Worm (Caenorhabditis elegans) whole organism, L4/young adult: ENCODE results near the gene skp-1.

Experiments
- W03F9.2 ChIP-seq: fragments of 150-350 bp; optimal IDR thresholded peaks from 2 replicates; lab custom pipeline; 2014; ENCODE audit warnings: missing biosample characterization, missing genetic modification characterization
- dao-5 ChIP-seq: sonication (generic microtip); optimal IDR thresholded peaks from 2 replicates; lab custom pipeline; 2016; ENCODE audit warnings: missing genotype, missing genetic modification characterization, moderate library complexity, missing compliant biosample characterization
- him-1 ChIP-seq: sonication (generic microtip); optimal IDR thresholded peaks from 2 replicates; lab custom pipeline; 2016; ENCODE audit warnings: missing genotype, missing genetic modification reagents, missing genetic modification characterization, missing compliant biosample characterization

Gene skp-1

DNA sequence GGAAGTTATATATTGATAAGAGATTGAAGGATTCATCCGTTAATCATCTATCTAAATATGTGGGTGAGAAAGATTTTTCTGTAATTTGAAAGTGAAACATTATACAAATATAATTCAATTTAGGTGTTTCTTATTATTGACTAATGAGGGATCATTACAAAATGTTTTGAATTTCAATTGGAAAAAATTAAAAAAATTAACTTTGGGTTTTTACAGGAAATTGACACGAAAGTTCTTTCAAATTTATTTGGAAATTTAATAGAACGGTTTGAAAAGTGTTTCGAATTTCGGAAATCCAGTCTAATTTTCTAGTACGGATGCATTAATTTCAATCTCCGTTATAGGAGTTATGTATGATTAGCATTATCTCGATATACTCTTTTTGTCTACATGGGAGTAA, 7.8 kb downstream of the skp-1 start:
- no peak for TF ChIP-seq him-1 (tag; lab: Kevin White, UChicago)
- no peak for TF ChIP-seq W03F9.2 (tag; lab: Kevin White, UChicago)
- TF ChIP-seq dao-5: no peak

- TF ChIP-seq dao-5 (no peak), him-1 (tag; lab: Kevin White, UChicago) (no peak), W03F9.2 (tag; lab: Kevin White, UChicago) (no peak)
Observed at ce11 chrV:11656469-11656868, 11.2 kb downstream of the skp-1 start.

DNA sequence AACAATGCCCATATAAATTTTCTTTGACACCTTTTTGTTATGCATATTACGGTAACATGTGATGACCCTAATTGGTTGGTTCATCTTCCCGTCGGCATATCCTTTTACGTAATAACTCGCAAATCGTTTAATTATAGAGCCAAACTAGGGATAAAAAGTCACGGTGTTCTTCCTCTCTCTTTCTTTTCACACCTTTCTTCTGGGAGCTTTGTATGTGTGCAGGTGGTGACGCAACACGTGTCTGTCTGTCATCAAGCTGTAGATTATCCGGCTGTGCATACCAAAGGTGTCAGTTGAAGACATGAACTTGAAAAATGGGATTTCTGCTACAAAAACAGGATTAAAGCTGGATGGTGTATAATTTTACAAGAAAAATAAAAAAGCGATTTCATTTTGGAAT, 15.3 kb downstream of the skp-1 start:
- TF ChIP-seq him-1 (tag; lab: Kevin White, UChicago) (no peak), W03F9.2 (tag; lab: Kevin White, UChicago) (no peak), dao-5 (no peak)

ce11 chrV:11664875-11665384, 19.6 kb downstream of the skp-1 start, which contains the start of gene ceh-27:
TSS of gene ceh-27 (minus strand) at chrV:11665102.
- TF ChIP-seq W03F9.2 (tag; lab: Kevin White, UChicago) (no peak), dao-5 (no peak), him-1 (tag; lab: Kevin White, UChicago) (no peak)

- TF ChIP-seq dao-5 (no peak), W03F9.2 (tag; lab: Kevin White, UChicago) (no peak), him-1 (tag; lab: Kevin White, UChicago) (no peak)
Observed at ce11 chrV:11667176-11667575, 21.9 kb downstream of the skp-1 start, which contains the start of gene F46F3.3. TSS of gene F46F3.3 (plus strand) at chrV:11667476.

- TF ChIP-seq dao-5 (no peak), him-1 (tag; lab: Kevin White, UChicago) (no peak), W03F9.2 (tag; lab: Kevin White, UChicago) (no peak)
Observed at ce11 chrV:11672497-11672896, 27.2 kb downstream of the skp-1 start, which contains the start of gene lgc-44. TSS of gene lgc-44 (minus strand) at chrV:11672597.

DNA sequence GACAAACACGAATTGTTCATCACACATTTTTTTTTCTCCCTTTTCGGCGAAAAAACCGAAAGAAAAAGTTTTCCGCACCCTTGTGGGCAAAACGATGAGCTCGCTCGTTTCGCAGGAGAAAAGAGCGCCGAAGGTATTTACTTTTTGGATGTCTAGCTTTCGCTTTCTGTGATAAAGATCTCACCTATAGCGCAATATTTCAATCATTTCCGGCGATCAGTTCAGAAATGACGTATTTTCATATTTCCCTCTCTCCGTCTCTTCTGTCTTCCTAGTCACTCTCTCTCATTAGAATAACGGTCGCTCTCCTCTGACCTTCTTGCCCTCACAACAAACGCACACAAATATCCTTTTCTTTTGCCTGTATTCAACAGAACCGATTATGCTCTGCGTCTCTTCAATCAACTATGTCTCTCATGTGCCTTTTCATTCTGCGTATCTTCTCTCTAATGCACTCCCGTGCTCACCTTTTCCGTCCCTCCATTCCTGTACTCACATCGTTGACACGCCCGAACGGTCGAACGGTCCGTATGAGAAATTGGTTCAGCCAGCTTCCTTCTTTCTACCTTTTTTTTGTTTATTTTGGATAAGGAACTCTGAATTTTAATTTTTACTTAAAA, 28.6 kb downstream of the skp-1 start:
- TF ChIP-seq him-1 (tag; lab: Kevin White, UChicago) (no peak), W03F9.2 (tag; lab: Kevin White, UChicago) (no peak), dao-5 (no peak)

DNA sequence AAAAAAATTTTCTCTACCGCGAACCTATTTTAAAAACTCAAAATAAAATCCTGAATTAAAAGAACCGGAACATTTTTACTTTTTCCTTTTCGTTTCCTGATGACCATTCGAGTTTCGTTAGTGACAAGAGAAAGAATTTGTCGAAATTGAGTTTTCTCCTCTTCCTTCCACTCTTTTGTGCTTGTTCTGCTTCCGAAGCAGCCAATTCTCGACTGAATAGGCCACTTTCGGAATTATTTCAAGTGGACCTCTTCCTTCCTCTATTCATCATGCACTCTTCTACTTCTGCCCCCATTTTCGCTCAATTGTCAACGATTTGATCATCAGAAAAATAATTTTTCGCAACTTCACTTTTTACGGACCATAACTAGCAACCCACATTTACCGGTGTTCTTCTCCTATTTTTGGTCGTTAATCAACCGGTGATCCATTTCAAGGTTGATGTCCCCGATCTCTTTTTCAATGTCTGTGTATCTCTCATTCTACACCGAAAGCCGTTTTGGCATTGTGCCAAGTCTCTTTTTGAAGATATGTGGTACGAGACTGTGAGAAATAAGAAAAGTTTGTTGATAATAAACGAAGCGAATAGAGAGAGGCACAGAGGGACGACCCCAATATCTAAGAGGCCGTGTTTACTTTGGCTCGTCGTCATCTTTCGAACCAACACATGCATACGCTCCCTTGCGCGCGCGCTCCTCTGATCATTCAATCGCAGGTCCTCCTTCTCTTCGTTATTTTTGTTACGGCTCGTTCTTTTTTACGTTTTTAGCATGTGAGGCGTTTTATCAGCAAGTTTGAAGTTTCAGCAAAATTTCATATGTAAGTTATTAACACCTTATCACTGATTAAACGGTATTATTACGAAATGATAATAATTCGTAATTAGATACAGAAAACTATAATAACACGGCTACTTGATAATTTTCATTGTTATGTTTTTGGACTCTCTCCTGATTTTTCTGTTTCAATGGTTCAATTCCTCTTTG, 29.6 kb downstream of the skp-1 start:
- TF ChIP-seq him-1 (tag; lab: Kevin White, UChicago) (no peak), dao-5 (no peak), W03F9.2 (tag; lab: Kevin White, UChicago) (no peak)

- TF ChIP-seq W03F9.2 (tag; lab: Kevin White, UChicago) (no peak), dao-5 (no peak), him-1 (tag; lab: Kevin White, UChicago) (no peak)
Observed at ce11 chrV:11675638-11676037, 30.4 kb downstream of the skp-1 start, which contains the start of gene ape-1. TSS of gene ape-1 (plus strand) at chrV:11675938.

ce11 chrV:11676498-11676897, 31.2 kb downstream of the skp-1 start:
- no peak for TF ChIP-seq W03F9.2 (tag; lab: Kevin White, UChicago)
- TF ChIP-seq dao-5: no peak
- no peak for TF ChIP-seq him-1 (tag; lab: Kevin White, UChicago)

- TF ChIP-seq him-1 (tag; lab: Kevin White, UChicago) (no peak), W03F9.2 (tag; lab: Kevin White, UChicago) (no peak), dao-5 (no peak)
Observed at ce11 chrV:11677030-11677429, 31.7 kb downstream of the skp-1 start.

DNA sequence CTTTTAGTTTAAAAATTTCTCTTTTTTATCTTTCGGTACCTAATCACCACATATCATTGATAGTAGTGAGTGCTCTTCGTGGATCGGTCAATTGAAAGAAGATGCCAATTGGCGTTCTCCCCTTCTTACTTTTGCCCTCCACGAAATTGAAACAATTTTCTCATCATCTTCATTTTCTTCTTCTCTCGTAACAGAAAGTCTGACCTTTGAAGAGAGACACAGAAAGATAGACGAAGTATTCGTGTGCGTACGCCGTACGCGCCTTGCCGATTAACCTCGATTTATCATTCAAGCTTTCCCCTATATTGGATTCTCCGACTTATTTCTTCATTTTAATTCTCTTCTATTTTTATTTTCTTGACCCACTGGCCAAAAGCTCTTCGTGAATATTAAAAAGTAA, 32.2 kb downstream of the skp-1 start:
- TF ChIP-seq him-1 (tag; lab: Kevin White, UChicago) (no peak), W03F9.2 (tag; lab: Kevin White, UChicago) (no peak), dao-5 (no peak)

- no peak for TF ChIP-seq him-1 (tag; lab: Kevin White, UChicago)
- TF ChIP-seq dao-5: no peak
- TF ChIP-seq W03F9.2 (tag; lab: Kevin White, UChicago): no peak
Observed at ce11 chrV:11680519-11681203, 35.4 kb downstream of the skp-1 start.
